Worm (Caenorhabditis elegans): ENCODE results near the gene srw-133.

DNA sequence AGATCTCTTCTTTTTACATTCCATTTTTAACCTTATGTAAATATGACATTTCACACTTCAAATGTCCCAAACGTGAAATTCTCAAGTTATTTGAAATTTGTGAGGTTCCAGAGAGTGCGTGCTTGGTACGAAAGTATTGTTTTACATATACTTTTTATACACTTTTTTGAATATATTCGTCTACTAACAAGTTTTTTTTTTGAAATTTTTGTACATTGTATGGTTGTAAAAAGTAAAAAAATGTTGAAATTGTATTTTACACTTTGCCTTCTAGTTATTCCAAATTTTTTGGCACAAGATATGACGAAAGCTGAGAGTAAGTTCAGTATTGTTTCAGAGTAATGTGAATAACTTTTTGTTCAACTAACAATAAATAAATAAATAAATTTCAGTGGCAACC, 20.2 kb upstream of the srw-133 start, which contains the start of gene lgc-1:
- no peak for TF ChIP-seq unc-39 (tag; optimal IDR thresholded peaks at IDR 0.05)
- no peak for TF ChIP-seq nhr-77 (tag; optimal IDR thresholded peaks at IDR 0.05)

Data from whole organism, L4 larva.